Worm (Caenorhabditis elegans): ENCODE data around the gene srh-72.

- TF ChIP-seq nhr-179 (tag; optimal IDR thresholded peaks at IDR 0.05) (no peak), rcor-1 (GFP tag; IDR thresholded peaks at IDR 0.05) (no peak), snpc-4 (GFP tag; optimal IDR thresholded peaks at IDR 0.05) (no peak), snpc-4 (tag; optimal IDR thresholded peaks at IDR 0.05) (no peak), nhr-120 (GFP tag; IDR thresholded peaks at IDR 0.05) (no peak), attf-5 (GFP tag; optimal IDR thresholded peaks at IDR 0.05) (no peak)
Measured at ce11 chrII:1601507-1601906, 38.9 kb downstream of the srh-72 start, which contains the start of gene bath-47.

Data from whole organism, young adult.